Worm (Caenorhabditis elegans): Measurements from ENCODE around the gene ttr-8.

ttr-8 gene

DNA sequence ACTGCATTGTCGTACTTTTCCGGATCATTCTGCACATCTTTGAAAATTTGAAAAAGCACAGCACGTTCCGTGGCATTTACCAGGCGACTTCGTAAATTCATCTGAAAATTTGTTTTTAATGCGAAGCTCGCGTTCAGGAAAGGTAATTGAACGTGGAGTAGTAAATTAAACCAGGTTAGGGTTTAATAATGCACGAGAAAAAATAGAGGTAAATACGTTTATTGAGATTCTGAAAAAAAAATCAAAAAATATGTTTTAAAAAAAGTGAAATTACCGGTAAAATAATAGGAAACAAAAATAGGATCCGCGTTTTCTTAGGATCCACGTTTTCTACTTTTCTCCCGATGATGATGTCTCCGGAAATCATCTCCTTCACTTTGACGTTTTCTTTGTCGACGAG lies 46.7 kb downstream of the ttr-8 start, which contains the start of gene clk-2:
clk-2 (minus strand) TSS at position 101 of the 400 bp plus-strand sequence.
- TF ChIP-seq flt-1 (GFP tag; IDR thresholded peaks at IDR 0.05) (no peak), med-1 (GFP tag; optimal IDR thresholded peaks at IDR 0.05; ENCODE audit: insufficient read depth) (no peak), cog-1 (tag; optimal IDR thresholded peaks at IDR 0.05) (no peak), tab-1 (GFP tag; IDR thresholded peaks at IDR 0.05) (no peak), klf-2 (GFP tag; conservative IDR thresholded peaks at IDR 0.05) (no peak), T22C8.4 (GFP tag; IDR thresholded peaks at IDR 0.05) (no peak), ztf-29 (GFP tag; IDR thresholded peaks at IDR 0.05) (no peak), ref-1 (GFP tag; conservative IDR thresholded peaks at IDR 0.05) (no peak), ztf-23 (GFP tag; IDR thresholded peaks at IDR 0.05) (no peak)
